Worm (Caenorhabditis elegans) whole organism, L2 larva: Measurements from ENCODE around the gene C32H11.4.
A peak's percentile ranks its signal among the peaks of the same experiment; 100 is the strongest.

ENCODE experiments used
- C34F6.9 ChIP-seq: fragments of 150-350 bp; optimal IDR thresholded peaks from 2 replicates; lab custom pipeline; 2014; ENCODE audit warnings: missing biosample characterization, missing genetic modification characterization
- F13H6.1 ChIP-seq: sonication (generic microtip); optimal IDR thresholded peaks from 2 replicates; lab custom pipeline; 2016; ENCODE audit warnings: missing genetic modification characterization, missing compliant biosample characterization
- R02D3.7 ChIP-seq: fragments of 150-350 bp; optimal IDR thresholded peaks from 2 replicates; lab custom pipeline; 2014; ENCODE audit warnings: missing biosample characterization, missing genetic modification characterization
- Y55F3AM.14 ChIP-seq: fragments of 200-800 bp; sonication (Bioruptor generic); optimal IDR thresholded peaks from 2 replicates; lab custom pipeline; 2018; ENCODE audit warnings: mild to moderate bottlenecking, missing genetic modification characterization, missing compliant biosample characterization
- ZK546.5 ChIP-seq: sonication (generic microtip); optimal IDR thresholded peaks from 2 replicates; lab custom pipeline; 2017; ENCODE audit warnings: missing biosample characterization, missing genetic modification characterization
- aly-2 ChIP-seq: fragments of 150-350 bp; optimal IDR thresholded peaks from 2 replicates; lab custom pipeline; 2014; ENCODE audit warnings: missing biosample characterization, missing genetic modification characterization
- ama-1 ChIP-seq: fragments of 150-350 bp; optimal IDR thresholded peaks from 2 replicates; lab custom pipeline; 2018; ENCODE audit warnings: inconsistent platforms
- blmp-1 ChIP-seq: sonication (generic microtip); optimal IDR thresholded peaks from 2 replicates; lab custom pipeline; 2017; ENCODE audit warnings: missing genetic modification characterization, mild to moderate bottlenecking, missing compliant biosample characterization, antibody characterized with exemption, moderate library complexity; ENCODE audit not compliant: insufficient read depth
- ceh-82 ChIP-seq: fragments of 150-350 bp; optimal IDR thresholded peaks from 2 replicates; lab custom pipeline; 2014; ENCODE audit warnings: missing biosample characterization, missing genetic modification characterization
- crh-2 ChIP-seq: sonication (generic microtip); optimal IDR thresholded peaks from 2 replicates; lab custom pipeline; 2017; ENCODE audit warnings: missing biosample characterization, missing genetic modification characterization
- elt-3 ChIP-seq: sonication (generic microtip); optimal IDR thresholded peaks from 2 replicates; lab custom pipeline; 2017; ENCODE audit warnings: missing biosample characterization, missing genetic modification characterization
- fos-1 ChIP-seq: fragments of 150-350 bp; optimal IDR thresholded peaks from 2 replicates; lab custom pipeline; 2014; ENCODE audit warnings: missing biosample characterization, missing genetic modification characterization
- lin-11 ChIP-seq: fragments of 150-350 bp; sonication (generic microtip); optimal IDR thresholded peaks from 2 replicates; lab custom pipeline; 2014; ENCODE audit warnings: missing biosample characterization, missing genetic modification characterization, inconsistent platforms, mixed read lengths
- lin-39 ChIP-seq: fragments of 150-350 bp; optimal IDR thresholded peaks from 2 replicates; lab custom pipeline; 2014; ENCODE audit warnings: missing biosample characterization, missing genetic modification reagents, missing genetic modification characterization
- lsy-2 ChIP-seq, 2 experiments: fragments of 150-350 bp in 1 of 2; sonication (generic microtip) in 1 of 2; optimal IDR thresholded peaks; 2 replicates each; lab custom pipeline; 2014 to 2017; ENCODE audit warnings: missing biosample characterization in 2 of 2, missing genetic modification characterization in 2 of 2
- mab-5 ChIP-seq: fragments of 150-350 bp; optimal IDR thresholded peaks from 2 replicates; lab custom pipeline; 2014; ENCODE audit warnings: missing biosample characterization, missing genetic modification characterization
- mbf-1 ChIP-seq: sonication (generic microtip); optimal IDR thresholded peaks from 2 replicates; lab custom pipeline; 2017; ENCODE audit warnings: missing biosample characterization, missing genetic modification characterization
- mdl-1 ChIP-seq, 2 experiments: fragments of 150-350 bp in 1 of 2; sonication (generic microtip) in 1 of 2; optimal IDR thresholded peaks; 2 replicates each; lab custom pipeline; 2017; ENCODE audit warnings: missing biosample characterization in 2 of 2, missing genetic modification characterization in 2 of 2
- nhr-10 ChIP-seq: sonication (generic microtip); optimal IDR thresholded peaks from 2 replicates; lab custom pipeline; 2017; ENCODE audit warnings: missing biosample characterization, missing genetic modification characterization
- nhr-11 ChIP-seq: fragments of 150-350 bp; optimal IDR thresholded peaks from 2 replicates; lab custom pipeline; 2014; ENCODE audit warnings: missing biosample characterization, missing genetic modification characterization
- nhr-21 ChIP-seq: fragments of 150-350 bp; optimal IDR thresholded peaks from 2 replicates; lab custom pipeline; 2014; ENCODE audit warnings: missing biosample characterization, missing genetic modification characterization
- nhr-23 ChIP-seq: fragments of 150-350 bp; optimal IDR thresholded peaks from 2 replicates; lab custom pipeline; 2014; ENCODE audit warnings: missing biosample characterization, missing genetic modification reagents, missing genetic modification characterization
- nhr-237 ChIP-seq: fragments of 150-350 bp; optimal IDR thresholded peaks from 2 replicates; lab custom pipeline; 2014; ENCODE audit warnings: missing biosample characterization, missing genetic modification characterization
- peb-1 ChIP-seq: fragments of 150-350 bp; optimal IDR thresholded peaks from 2 replicates; lab custom pipeline; 2014; ENCODE audit warnings: missing biosample characterization, missing genetic modification characterization
- skn-1 ChIP-seq: sonication (generic microtip); optimal IDR thresholded peaks from 2 replicates; lab custom pipeline; 2017; ENCODE audit warnings: missing biosample characterization, missing genetic modification characterization
- sma-3 ChIP-seq: sonication (generic microtip); optimal IDR thresholded peaks from 2 replicates; lab custom pipeline; 2016; ENCODE audit warnings: missing genetic modification reagents, missing genetic modification characterization, missing compliant biosample characterization
- sma-9 ChIP-seq, 2 experiments: fragments of 150-350 bp in 1 of 2; sonication (generic microtip) in 1 of 2; optimal IDR thresholded peaks; 2 replicates each; lab custom pipeline; 2014 to 2016; ENCODE audit warnings: missing genetic modification characterization in 2 of 2, mild to moderate bottlenecking in 1 of 2, missing biosample characterization in 1 of 2, missing compliant biosample characterization in 1 of 2, missing genetic modification reagents in 1 of 2, moderate library complexity in 1 of 2
- unc-39 ChIP-seq: fragments of 150-350 bp; optimal IDR thresholded peaks from 2 replicates; lab custom pipeline; 2014; ENCODE audit warnings: missing biosample characterization, missing genetic modification characterization
- unc-62 ChIP-seq: fragments of 150-350 bp; optimal IDR thresholded peaks from 2 replicates; lab custom pipeline; 2014; ENCODE audit warnings: missing biosample characterization, missing genetic modification reagents, missing genetic modification characterization
- zag-1 ChIP-seq: fragments of 150-350 bp; optimal IDR thresholded peaks from 2 replicates; lab custom pipeline; 2014; ENCODE audit warnings: missing biosample characterization, missing genetic modification characterization
- ztf-11 ChIP-seq: sonication (generic microtip); optimal IDR thresholded peaks from 2 replicates; lab custom pipeline; 2017; ENCODE audit warnings: missing biosample characterization, missing genetic modification characterization

C32H11.4 gene

DNA sequence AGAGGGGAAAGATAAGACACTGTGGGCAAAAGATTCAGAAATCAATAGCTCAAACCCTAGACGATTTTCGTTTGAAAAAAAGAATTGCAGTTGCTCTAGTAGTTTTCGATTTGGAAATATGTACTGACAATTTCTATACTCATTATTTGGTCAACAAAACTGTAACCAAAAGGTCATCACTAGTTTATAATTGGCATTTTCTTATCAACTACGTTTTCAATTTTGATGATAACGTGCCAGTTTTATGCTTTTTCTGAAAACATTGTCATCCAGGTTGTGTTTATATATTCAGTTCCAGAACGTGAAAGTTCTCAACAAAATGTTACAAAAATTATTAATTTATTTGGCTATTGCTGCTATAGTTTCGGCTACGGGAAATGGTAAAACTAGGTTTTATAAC lies 41.5 kb downstream of the C32H11.4 start, which contains the start of gene F55G11.8:
TSS of gene F55G11.8 (plus strand) at position 245 of the 400 bp plus-strand sequence.
- TF ChIP-seq nhr-10 (tag; lab: Kevin White, UChicago): no peak
- TF ChIP-seq Y55F3AM.14 (GFP tag; lab: Kevin White, UChicago): no peak
- TF ChIP-seq lin-11 (tag; lab: Kevin White, UChicago): no peak
- no peak for TF ChIP-seq lsy-2 (tag; optimal IDR thresholded peaks at IDR 0.05; lab: Kevin White, UChicago)
- TF ChIP-seq ZK546.5 (tag; lab: Kevin White, UChicago): no peak
- no peak for TF ChIP-seq nhr-237
- no peak for TF ChIP-seq F13H6.1 (tag; lab: Kevin White, UChicago)
- peak; percentile 86 for TF ChIP-seq fos-1 (tag; lab: Kevin White, UChicago)
- TF ChIP-seq sma-9 (GFP tag; optimal IDR thresholded peaks at IDR 0.05; lab: Kevin White, UChicago): peak; percentile 25
- TF ChIP-seq sma-9 (tag; optimal IDR thresholded peaks at IDR 0.05; lab: Kevin White, UChicago): no peak
- TF ChIP-seq elt-3: no peak
- TF ChIP-seq ama-1 (lab: Kevin White, UChicago): no peak
- no peak for TF ChIP-seq sma-3 (GFP tag; lab: Kevin White, UChicago)
- no peak for TF ChIP-seq R02D3.7 (tag; lab: Kevin White, UChicago)
- TF ChIP-seq skn-1: peak; percentile 43
- no peak for TF ChIP-seq aly-2
- TF ChIP-seq zag-1 (tag; lab: Kevin White, UChicago): no peak
- TF ChIP-seq peb-1 (tag; lab: Kevin White, UChicago): no peak
- TF ChIP-seq nhr-23 (tag; lab: Kevin White, UChicago): no peak
- no peak for TF ChIP-seq mab-5
- TF ChIP-seq, all 48 proteins: peak for 3

DNA sequence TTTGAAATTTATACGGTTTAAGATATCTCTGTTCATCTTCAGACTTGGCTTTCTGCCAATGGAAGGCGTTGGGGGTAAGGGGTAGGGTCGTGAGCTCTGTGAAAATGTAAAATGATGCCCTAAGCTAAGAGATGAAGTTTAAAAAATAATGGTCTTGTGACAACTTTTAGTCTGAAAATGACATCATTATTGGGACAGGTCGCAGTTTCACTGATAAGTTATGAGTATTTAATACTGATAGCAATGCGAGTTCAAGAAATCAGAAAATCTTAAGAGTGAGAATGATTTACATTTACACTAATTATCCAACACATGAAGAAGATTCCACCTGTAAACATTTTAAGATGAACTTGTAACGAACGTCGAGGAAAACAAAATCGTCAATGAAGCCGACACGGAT lies 43.6 kb downstream of the C32H11.4 start:
- TF ChIP-seq fos-1 (tag; lab: Kevin White, UChicago): peak; percentile 56
- TF ChIP-seq sma-9 (GFP tag; optimal IDR thresholded peaks at IDR 0.05; lab: Kevin White, UChicago): peak; percentile 33
- TF ChIP-seq sma-9 (tag; optimal IDR thresholded peaks at IDR 0.05; lab: Kevin White, UChicago): no peak
- no peak for TF ChIP-seq nhr-11
- TF ChIP-seq, all 48 proteins: peak for 2

- TF ChIP-seq zag-1 (tag; lab: Kevin White, UChicago) (no peak), mdl-1 (tag; optimal IDR thresholded peaks at IDR 0.05; lab: Kevin White, UChicago) (no peak), unc-39 (tag; lab: Kevin White, UChicago) (no peak), ztf-11 (tag; lab: Kevin White, UChicago) (no peak), nhr-10 (tag; lab: Kevin White, UChicago) (no peak), nhr-237 (no peak), crh-2 (no peak), fos-1 (tag; lab: Kevin White, UChicago) (peak; percentile 21)
These were observed 44.0 kb downstream of the C32H11.4 start, which contains the start of gene dod-22 for ce11 chrIV:12965074-12965473. Gene dod-22 (plus strand): TSS chrIV:12965374.

- TF ChIP-seq blmp-1 (tag; lab: Kevin White, UChicago) (no peak), sma-3 (GFP tag; lab: Kevin White, UChicago) (no peak), mdl-1 (tag; optimal IDR thresholded peaks at IDR 0.05; lab: Kevin White, UChicago) (no peak), unc-39 (tag; lab: Kevin White, UChicago) (no peak), zag-1 (tag; lab: Kevin White, UChicago) (no peak), C34F6.9 (tag; lab: Kevin White, UChicago) (no peak), ama-1 (lab: Kevin White, UChicago) (no peak), unc-62 (GFP tag; lab: Kevin White, UChicago) (no peak), mbf-1 (tag; lab: Kevin White, UChicago) (no peak), nhr-10 (tag; lab: Kevin White, UChicago) (no peak), ceh-82 (tag; lab: Kevin White, UChicago) (no peak), skn-1 (no peak), lin-39 (tag; lab: Kevin White, UChicago) (no peak), nhr-21 (no peak)
These were observed 46.2 kb downstream of the C32H11.4 start for ce11 chrIV:12967303-12967702.

ce11 chrIV:12969141-12969540 lies 48.1 kb downstream of the C32H11.4 start, which contains the start of gene F55G11.2:
Gene F55G11.2 (minus strand): TSS chrIV:12969289.
- TF ChIP-seq crh-2 (no peak), nhr-23 (tag; lab: Kevin White, UChicago) (no peak), fos-1 (tag; lab: Kevin White, UChicago) (peak; percentile 82), skn-1 (peak; percentile 21)
